Worm (Caenorhabditis elegans) whole organism, young adult: ENCODE measurements around the gene F19G12.1.

Source experiments
- B0019.2 ChIP-seq: fragments of 200-800 bp; sonication (Bioruptor generic); conservative IDR thresholded peaks from 2 replicates; pipeline ENCODE4 v1.3.6; 2022; ENCODE audit warnings: missing genetic modification reagents, missing genetic modification characterization, missing compliant biosample characterization
- C17E4.6 ChIP-seq: fragments of 200-800 bp; sonication (Bioruptor generic); IDR thresholded peaks from 2 replicates; pipeline ENCODE4 v1.3.6; 2022; ENCODE audit warnings: missing genetic modification reagents, missing genetic modification characterization, missing compliant biosample characterization
- F22D6.2 ChIP-seq: sonication (generic microtip); optimal IDR thresholded peaks from 2 replicates; lab custom pipeline; 2016; ENCODE audit warnings: mild to moderate bottlenecking, missing genetic modification characterization, missing compliant biosample characterization
- F55B11.4 ChIP-seq: sonication (generic microtip); optimal IDR thresholded peaks from 2 replicates; lab custom pipeline; 2016; ENCODE audit warnings: missing compliant biosample characterization, missing genetic modification characterization, borderline replicate concordance; ENCODE audit not compliant: insufficient read depth
- akir-1 ChIP-seq: fragments of 200-800 bp; sonication (Bioruptor generic); optimal IDR thresholded peaks from 2 replicates; lab custom pipeline; 2018; ENCODE audit warnings: mild to moderate bottlenecking, missing genetic modification characterization, moderate library complexity, missing compliant biosample characterization
- aptf-2 ChIP-seq: fragments of 200-800 bp; sonication (Bioruptor generic); conservative IDR thresholded peaks from 2 replicates; pipeline ENCODE4 v1.3.6; 2022; ENCODE audit warnings: missing genetic modification reagents, missing genetic modification characterization, missing compliant biosample characterization
- attf-3 ChIP-seq: fragments of 200-800 bp; sonication (Bioruptor generic); conservative IDR thresholded peaks from 2 replicates; pipeline ENCODE4 v1.3.6; 2022; ENCODE audit warnings: missing genetic modification reagents, missing genetic modification characterization, missing compliant biosample characterization
- ceh-100 ChIP-seq: fragments of 200-800 bp; sonication (Bioruptor generic); IDR thresholded peaks from 2 replicates; pipeline ENCODE4 v1.3.6; 2022; ENCODE audit warnings: missing genetic modification reagents, missing genetic modification characterization, missing compliant biosample characterization
- ceh-27 ChIP-seq: fragments of 200-800 bp; sonication (Bioruptor generic); optimal IDR thresholded peaks from 2 replicates; lab custom pipeline; 2018; ENCODE audit warnings: mild to moderate bottlenecking, missing genetic modification characterization, moderate library complexity, missing compliant biosample characterization
- ceh-79 ChIP-seq: sonication (generic microtip); optimal IDR thresholded peaks from 2 replicates; lab custom pipeline; 2017; ENCODE audit warnings: mild to moderate bottlenecking, missing genetic modification characterization, missing compliant biosample characterization
- dox-1 ChIP-seq: fragments of 200-800 bp; sonication (Bioruptor generic); IDR thresholded peaks from 2 replicates; pipeline ENCODE4 v1.3.6; 2022; ENCODE audit warnings: missing genetic modification reagents, missing genetic modification characterization, missing compliant biosample characterization
- hmg-1.2 ChIP-seq: fragments of 200-800 bp; sonication (Bioruptor generic); IDR thresholded peaks from 2 replicates; pipeline ENCODE4 v1.3.6; 2022; ENCODE audit warnings: missing genetic modification reagents, missing genetic modification characterization, missing compliant biosample characterization
- let-607 ChIP-seq, 2 experiments: fragments of 200-800 bp in 1 of 2; sonication (Bioruptor generic) in 1 of 2; sonication (generic microtip) in 1 of 2; optimal IDR thresholded peaks; 2 replicates each; lab custom pipeline; 2016 to 2018; ENCODE audit warnings: mild to moderate bottlenecking in 2 of 2, missing compliant biosample characterization in 2 of 2, missing genetic modification characterization in 2 of 2, moderate library complexity in 2 of 2, missing genotype in 1 of 2
- lin-35 ChIP-seq, 3 experiments: fragments of 150-350 bp in 2 of 3; sonication (generic microtip) in 1 of 3; optimal IDR thresholded peaks; 2 replicates each; lab custom pipeline; 2014 to 2018; ENCODE audit warnings: missing biosample characterization in 3 of 3, missing genetic modification characterization in 3 of 3, missing genetic modification reagents in 3 of 3
- lsl-1 ChIP-seq: fragments of 200-800 bp; sonication (Bioruptor generic); optimal IDR thresholded peaks from 2 replicates; lab custom pipeline; 2018; ENCODE audit warnings: mild to moderate bottlenecking, missing genetic modification characterization, moderate library complexity, missing compliant biosample characterization
- madf-6 ChIP-seq: fragments of 200-800 bp; sonication (Bioruptor generic); IDR thresholded peaks from 2 replicates; pipeline ENCODE4 v1.3.6; 2022; ENCODE audit warnings: missing genetic modification reagents, missing genetic modification characterization, missing compliant biosample characterization
- mcd-1 ChIP-seq: fragments of 200-800 bp; sonication (Bioruptor generic); IDR thresholded peaks from 2 replicates; pipeline ENCODE4 v1.3.6; 2022; ENCODE audit warnings: missing genetic modification reagents, missing genetic modification characterization, missing compliant biosample characterization
- nfyb-1 ChIP-seq: fragments of 200-800 bp; sonication (Bioruptor generic); IDR thresholded peaks from 2 replicates; pipeline ENCODE4 v1.3.6; 2022; ENCODE audit warnings: missing genetic modification reagents, missing genetic modification characterization, missing compliant biosample characterization
- nhr-27 ChIP-seq: fragments of 200-800 bp; sonication (Bioruptor generic); optimal IDR thresholded peaks from 2 replicates; lab custom pipeline; 2018; ENCODE audit warnings: mild to moderate bottlenecking, missing genetic modification characterization, moderate library complexity, missing compliant biosample characterization
- nhr-80 ChIP-seq: sonication (generic microtip); optimal IDR thresholded peaks from 2 replicates; lab custom pipeline; 2016; ENCODE audit warnings: missing genetic modification characterization, missing compliant biosample characterization
- pha-4 ChIP-seq: fragments of 150-350 bp; sonication (generic microtip); optimal IDR thresholded peaks from 2 replicates; lab custom pipeline; 2014; ENCODE audit warnings: missing biosample characterization, missing genetic modification reagents, missing genetic modification characterization
- rpc-1 ChIP-seq, 2 experiments: fragments of 150-350 bp in 1 of 2; sonication (generic microtip) in 1 of 2; optimal IDR thresholded peaks; 2 replicates each; lab custom pipeline; 2014 to 2018; ENCODE audit warnings: missing biosample characterization in 1 of 2, missing genetic modification characterization in 1 of 2, missing genetic modification reagents in 1 of 2, missing genotype in 1 of 2
- sea-2 ChIP-seq: fragments of 200-800 bp; sonication (Bioruptor generic); IDR thresholded peaks from 2 replicates; pipeline ENCODE4 v1.3.6; 2022; ENCODE audit warnings: missing genetic modification characterization, missing compliant biosample characterization
- snpc-1.1 ChIP-seq: sonication (generic microtip); optimal IDR thresholded peaks from 2 replicates; lab custom pipeline; 2017; ENCODE audit warnings: missing genetic modification characterization, mild to moderate bottlenecking, missing compliant biosample characterization, antibody characterized with exemption, moderate library complexity, missing genotype, missing genetic modification reagents; ENCODE audit not compliant: insufficient read depth
- snpc-4 ChIP-seq, 5 experiments: fragments of 150-350 bp in 1 of 5; sonication (generic microtip) in 4 of 5; optimal IDR thresholded peaks; 2 replicates each; lab custom pipeline; 2014 to 2018; ENCODE audit warnings: missing genetic modification characterization in 5 of 5, missing biosample characterization in 3 of 5, antibody characterized with exemption in 2 of 5, mild to moderate bottlenecking in 2 of 5, missing compliant biosample characterization in 2 of 5, missing genotype in 2 of 5, moderate library complexity in 2 of 5, missing genetic modification reagents in 1 of 5
- tlf-1 ChIP-seq: fragments of 200-800 bp; sonication (Bioruptor generic); optimal IDR thresholded peaks from 2 replicates; lab custom pipeline; 2018; ENCODE audit warnings: mild to moderate bottlenecking, missing genetic modification characterization, missing compliant biosample characterization
- zfh-2 ChIP-seq: fragments of 200-800 bp; sonication (Bioruptor generic); conservative IDR thresholded peaks from 2 replicates; pipeline ENCODE4 v1.3.6; 2022; ENCODE audit warnings: missing genetic modification reagents, missing genetic modification characterization, missing compliant biosample characterization
- ztf-18 ChIP-seq: sonication (generic microtip); optimal IDR thresholded peaks from 2 replicates; lab custom pipeline; 2016; ENCODE audit warnings: missing genotype, mild to moderate bottlenecking, missing genetic modification characterization, missing compliant biosample characterization
- ztf-26 ChIP-seq: sonication (generic microtip); optimal IDR thresholded peaks from 2 replicates; lab custom pipeline; 2017; ENCODE audit warnings: missing genetic modification characterization, missing compliant biosample characterization
- ztf-6 ChIP-seq: fragments of 200-800 bp; sonication (Bioruptor generic); IDR thresholded peaks from 2 replicates; pipeline ENCODE4 v1.3.6; 2022; ENCODE audit warnings: missing genetic modification reagents, missing genetic modification characterization, missing compliant biosample characterization

Gene F19G12.1

DNA sequence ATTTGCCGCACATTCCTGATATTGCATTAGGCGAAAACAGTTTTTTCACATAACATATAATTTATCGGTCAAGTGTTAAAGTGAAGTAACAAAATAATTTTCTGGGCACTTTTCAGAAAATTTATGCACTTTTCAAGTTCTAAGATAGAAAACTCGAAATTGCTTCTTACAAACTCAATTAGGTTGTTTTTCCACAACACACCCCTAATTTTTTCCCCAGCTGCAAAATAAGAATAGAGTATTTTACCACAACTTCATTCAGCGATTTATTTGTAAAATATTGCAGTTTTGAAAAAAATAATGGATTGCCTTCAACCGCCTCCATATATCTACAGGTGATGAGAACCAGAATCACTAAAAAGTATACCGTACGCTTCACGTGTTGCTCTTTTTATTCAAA, 18.0 kb upstream of the F19G12.1 start, which contains the start of gene srh-19:
Gene srh-19, plus strand, starts transcription at position 301 of the 400 bp plus-strand sequence.
- TF ChIP-seq akir-1 (GFP tag; lab: Kevin White, UChicago): no peak
- no peak for TF ChIP-seq nfyb-1 (GFP tag; lab: Robert Waterston, UW)
- TF ChIP-seq let-607 (tag; optimal IDR thresholded peaks at IDR 0.05; lab: Kevin White, UChicago): no peak
- no peak for TF ChIP-seq lsl-1 (GFP tag; lab: Kevin White, UChicago)
- no peak for TF ChIP-seq aptf-2
- TF ChIP-seq F22D6.2 (tag; lab: Kevin White, UChicago): no peak

DNA sequence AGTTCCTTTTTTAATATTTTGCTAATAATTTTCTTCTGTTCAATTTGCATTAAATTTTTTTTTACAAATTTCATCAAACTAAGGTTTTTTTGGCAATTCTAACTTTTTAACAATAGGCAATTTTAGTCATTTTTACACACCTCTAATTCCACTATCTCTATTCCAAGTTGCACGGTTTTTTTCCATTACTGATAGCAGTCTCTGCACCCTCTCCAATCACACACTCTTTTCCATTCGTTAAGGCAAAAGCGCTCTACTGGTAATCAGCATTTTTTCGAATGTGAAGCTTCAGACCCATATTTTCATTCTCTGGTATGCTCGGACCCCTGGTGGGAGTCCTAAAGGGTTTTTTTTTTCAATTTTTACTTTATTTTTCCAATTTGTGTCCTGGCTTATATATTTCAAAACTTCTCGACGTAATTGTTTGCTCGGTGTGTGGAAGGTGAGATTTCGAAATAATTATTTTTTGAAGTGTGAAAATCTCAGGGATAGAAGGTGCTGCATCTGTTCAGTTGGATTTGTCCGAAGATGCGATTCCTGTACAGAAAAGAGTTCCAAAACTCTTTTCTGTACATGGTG, 13.9 kb upstream of the F19G12.1 start, which contains the start of the genes F19G12.4 and F19G12.8:
Gene F19G12.4, plus strand, starts transcription at position 529 of the 579 bp plus-strand sequence.
Gene F19G12.8, plus strand, starts transcription at position 545 of the 579 bp plus-strand sequence.
- 0 out of 2 replicates have a peak, but pooled peaks have one; percentile 29 for TF ChIP-seq mcd-1 (GFP tag; lab: Robert Waterston, UW)
- no peak for TF ChIP-seq C17E4.6
- TF ChIP-seq ztf-6 (GFP tag; lab: Robert Waterston, UW): no peak
- TF ChIP-seq rpc-1 (optimal IDR thresholded peaks at IDR 0.05; lab: Kevin White, UChicago): no peak
- TF ChIP-seq rpc-1 (tag; optimal IDR thresholded peaks at IDR 0.05; lab: Kevin White, UChicago): no peak
- 0 out of 2 replicates have a peak, but pooled peaks have one; percentile 28 for TF ChIP-seq dox-1 (GFP tag; lab: Robert Waterston, UW)
- TF ChIP-seq nhr-80 (tag; lab: Kevin White, UChicago): peak; percentile 37
- TF ChIP-seq ztf-18 (tag; lab: Kevin White, UChicago): no peak

DNA sequence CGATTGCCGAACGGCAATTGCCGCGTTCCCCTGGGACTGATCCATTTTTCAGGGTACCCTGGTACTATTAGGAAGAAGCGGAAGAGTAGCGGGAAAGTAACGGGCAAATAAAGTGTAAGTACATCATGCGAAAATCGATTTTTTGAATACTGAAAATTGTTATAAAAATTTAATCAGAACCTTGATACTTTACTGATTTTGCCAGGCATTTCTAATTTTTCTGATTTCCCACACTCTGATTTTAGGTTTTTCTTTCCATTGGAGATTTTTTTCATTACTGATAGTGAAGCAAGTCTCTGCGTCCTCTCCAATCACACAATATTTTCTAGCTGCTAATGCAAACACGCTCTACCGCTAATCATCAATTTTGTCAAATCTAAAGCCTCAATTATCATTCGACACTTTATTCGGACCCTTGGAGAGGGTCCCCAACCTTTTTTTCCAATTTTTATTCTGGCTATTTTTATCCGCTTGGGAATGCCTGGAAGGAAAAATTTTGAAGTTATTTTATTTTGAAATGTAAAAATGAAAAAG, 11.6 kb upstream of the F19G12.1 start, which contains the start of gene F19G12.9:
Gene F19G12.9, plus strand, starts transcription at position 51 of the 534 bp plus-strand sequence.
- TF ChIP-seq snpc-4 (GFP tag; optimal IDR thresholded peaks at IDR 0.05; lab: Kevin White, UChicago) (no peak), snpc-4 (tag; optimal IDR thresholded peaks at IDR 0.05; lab: Kevin White, UChicago) (no peak), sea-2 (GFP tag; lab: Robert Waterston, UW) (no peak), mcd-1 (GFP tag; lab: Robert Waterston, UW) (peak; percentile 84), lin-35 (GFP tag; optimal IDR thresholded peaks at IDR 0.05; lab: Kevin White, UChicago) (no peak), hmg-1.2 (peak; percentile 58), let-607 (tag; optimal IDR thresholded peaks at IDR 0.05; lab: Kevin White, UChicago) (no peak), snpc-1.1 (tag; lab: Kevin White, UChicago) (no peak), lsl-1 (GFP tag; lab: Kevin White, UChicago) (no peak), nhr-80 (tag; lab: Kevin White, UChicago) (peak; percentile 9), zfh-2 (GFP tag; lab: Robert Waterston, UW) (no peak), ceh-100 (GFP tag; lab: Robert Waterston, UW) (no peak), ztf-26 (tag; lab: Kevin White, UChicago) (no peak), tlf-1 (GFP tag; lab: Kevin White, UChicago) (no peak), ceh-79 (tag; lab: Kevin White, UChicago) (no peak), F55B11.4 (tag; lab: Kevin White, UChicago) (no peak), pha-4 (tag; lab: Kevin White, UChicago) (no peak), ceh-27 (GFP tag; lab: Kevin White, UChicago) (no peak), attf-3 (GFP tag; lab: Robert Waterston, UW) (no peak), B0019.2 (no peak), madf-6 (no peak), nhr-27 (tag; lab: Kevin White, UChicago) (no peak)
